Worm (Caenorhabditis elegans) whole organism, L4 larva: ENCODE measurements around the gene mct-3.

ENCODE experiments used
- R02D3.7 ChIP-seq: fragments of 150-350 bp; sonication (generic microtip); optimal IDR thresholded peaks from 3 replicates; lab custom pipeline; 2014; ENCODE audit warnings: missing biosample characterization, missing genetic modification characterization
- Y105C5A.15 ChIP-seq: fragments of 200-800 bp; sonication (Bioruptor generic); IDR thresholded peaks from 2 replicates; pipeline ENCODE4 v1.3.6; 2022; ENCODE audit warnings: missing genetic modification characterization, missing compliant biosample characterization
- egl-43 ChIP-seq: fragments of 200-800 bp; sonication (Bioruptor generic); IDR thresholded peaks from 2 replicates; pipeline ENCODE4 v1.3.6; 2022; ENCODE audit warnings: missing genetic modification reagents, missing genetic modification characterization, missing compliant biosample characterization
- gei-8 ChIP-seq: fragments of 200-800 bp; sonication (Bioruptor generic); optimal IDR thresholded peaks from 2 replicates; lab custom pipeline; 2018; ENCODE audit warnings: mild to moderate bottlenecking, missing genetic modification characterization, missing compliant biosample characterization
- lin-15B ChIP-seq: fragments of 150-350 bp; sonication (generic microtip); optimal IDR thresholded peaks from 3 replicates; lab custom pipeline; 2014; ENCODE audit warnings: missing biosample characterization, missing genetic modification characterization
- lir-3 ChIP-seq: sonication (generic microtip); optimal IDR thresholded peaks from 2 replicates; lab custom pipeline; 2016; ENCODE audit warnings: mild to moderate bottlenecking, missing genetic modification characterization, missing compliant biosample characterization
- nhr-102 ChIP-seq: sonication (generic microtip); optimal IDR thresholded peaks from 2 replicates; lab custom pipeline; 2016; ENCODE audit warnings: mild to moderate bottlenecking, missing genetic modification characterization, moderate library complexity, missing compliant biosample characterization
- nhr-28 ChIP-seq: fragments of 150-350 bp; optimal IDR thresholded peaks from 2 replicates; lab custom pipeline; 2014; ENCODE audit warnings: missing biosample characterization, missing genetic modification characterization
- nhr-76 ChIP-seq: fragments of 150-350 bp; optimal IDR thresholded peaks from 2 replicates; lab custom pipeline; 2014; ENCODE audit warnings: missing biosample characterization, missing genetic modification characterization
- pha-4 ChIP-seq, 2 experiments: fragments of 150-350 bp in 1 of 2; fragments of 200-800 bp in 1 of 2; sonication (Bioruptor generic) in 1 of 2; IDR thresholded peaks in 1 of 2; optimal IDR thresholded peaks in 1 of 2; 2 replicates each; pipeline versions ENCODE4 v1.3.6 to Lab custom; 2014 to 2022; ENCODE audit warnings: missing genetic modification characterization in 2 of 2, missing genetic modification reagents in 2 of 2, missing biosample characterization in 1 of 2, missing compliant biosample characterization in 1 of 2
- pqm-1 ChIP-seq: sonication (generic microtip); optimal IDR thresholded peaks from 2 replicates; lab custom pipeline; 2017; ENCODE audit warnings: missing biosample characterization, missing genetic modification characterization
- sdz-12 ChIP-seq: fragments of 200-800 bp; sonication (Bioruptor generic); optimal IDR thresholded peaks from 2 replicates; lab custom pipeline; 2018; ENCODE audit warnings: mild to moderate bottlenecking, missing genetic modification characterization, missing compliant biosample characterization
- unc-62 ChIP-seq, 3 experiments: fragments of 150-350 bp in 1 of 3; sonication (generic microtip); optimal IDR thresholded peaks in 2 of 3; peaks in 1 of 3; 1 replicate in 1 of 3; 2 replicates in 2 of 3; lab custom pipeline; 2014 to 2017; ENCODE audit warnings: missing biosample characterization in 3 of 3, missing genetic modification characterization in 3 of 3, missing genetic modification reagents in 3 of 3, missing genotype in 1 of 3
- ztf-11 ChIP-seq: fragments of 150-350 bp; optimal IDR thresholded peaks from 2 replicates; lab custom pipeline; 2014; ENCODE audit warnings: missing biosample characterization, missing genetic modification characterization

DNA sequence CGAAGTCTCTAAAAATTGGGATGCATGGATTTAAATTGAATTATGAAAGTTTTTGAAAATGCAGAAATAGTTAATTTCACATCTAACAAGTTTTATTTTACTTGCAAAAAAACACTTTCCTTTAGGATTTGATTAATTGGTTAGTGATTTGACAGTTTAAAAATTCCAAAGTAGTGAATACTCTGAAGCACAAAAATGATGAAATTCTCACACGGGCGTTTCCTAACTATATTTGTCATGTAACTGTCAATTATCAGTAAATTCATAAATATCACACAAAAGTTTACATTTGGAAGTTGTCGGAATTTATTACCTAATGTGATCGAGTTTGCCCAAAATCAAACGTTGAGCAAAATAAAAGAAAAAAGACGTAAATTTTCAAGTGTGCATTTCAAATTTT is 41.5 kb upstream of the mct-3 start:
- TF ChIP-seq gei-8 (GFP tag; lab: Kevin White, UChicago) (no peak), nhr-102 (no peak), pha-4 (GFP tag; IDR thresholded peaks at IDR 0.05; lab: Robert Waterston, UW) (no peak), pha-4 (tag; optimal IDR thresholded peaks at IDR 0.05; lab: Kevin White, UChicago) (no peak), unc-62 (GFP tag; optimal IDR thresholded peaks at IDR 0.05 in 1 of 2; lab: Kevin White, UChicago) (no peak), unc-62 (tag; optimal IDR thresholded peaks at IDR 0.05; lab: Kevin White, UChicago) (no peak), pqm-1 (tag; lab: Kevin White, UChicago) (no peak), ztf-11 (tag; lab: Kevin White, UChicago) (no peak), R02D3.7 (tag; lab: Kevin White, UChicago) (no peak), lin-15B (tag; lab: Kevin White, UChicago) (no peak), nhr-76 (no peak), sdz-12 (no peak), lir-3 (no peak), nhr-28 (tag; lab: Kevin White, UChicago) (no peak), Y105C5A.15 (GFP tag; lab: Robert Waterston, UW) (no peak), egl-43 (no peak)
